Worm (Caenorhabditis elegans) whole organism, L4/young adult: ENCODE data around the gene F31F7.1.

Source experiments
- W03F9.2 ChIP-seq: fragments of 150-350 bp; optimal IDR thresholded peaks from 2 replicates; lab custom pipeline; 2014; ENCODE audit warnings: missing biosample characterization, missing genetic modification characterization
- dao-5 ChIP-seq: sonication (generic microtip); optimal IDR thresholded peaks from 2 replicates; lab custom pipeline; 2016; ENCODE audit warnings: missing genotype, missing genetic modification characterization, moderate library complexity, missing compliant biosample characterization
- him-1 ChIP-seq: sonication (generic microtip); optimal IDR thresholded peaks from 2 replicates; lab custom pipeline; 2016; ENCODE audit warnings: missing genotype, missing genetic modification reagents, missing genetic modification characterization, missing compliant biosample characterization

DNA sequence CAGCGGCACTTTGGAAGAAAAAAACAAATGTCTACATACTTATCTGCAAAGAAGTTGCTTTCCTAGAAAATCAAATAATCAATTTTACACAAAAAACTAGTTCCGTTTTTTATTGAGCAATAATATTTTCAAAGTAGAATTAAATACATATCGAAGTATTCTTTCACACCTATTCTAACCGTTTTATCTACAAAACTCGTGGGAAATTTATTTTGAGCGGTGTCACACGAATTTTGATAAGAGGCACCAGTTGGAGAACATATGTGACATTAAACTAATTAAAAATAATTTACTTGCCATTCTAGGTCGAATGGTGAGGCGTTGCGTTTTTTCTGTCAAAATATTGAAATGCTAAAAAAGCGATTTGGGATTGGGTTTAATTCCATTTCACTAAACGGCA, 7.3 kb upstream of the F31F7.1 start:
- TF ChIP-seq W03F9.2 (tag; lab: Kevin White, UChicago) (no peak), him-1 (no peak), dao-5 (tag; lab: Kevin White, UChicago) (no peak)
